Worm (Caenorhabditis elegans) whole organism, mixed stage, embryonic: ENCODE measurements around the gene tat-1.
A peak's percentile ranks its signal among the peaks of the same experiment; 100 is the strongest.

Source experiments
- cnd-1 ChIP-seq: fragments of 200-800 bp; sonication (Bioruptor generic); optimal IDR thresholded peaks from 2 replicates; lab custom pipeline; 2018; ENCODE audit warnings: mild to moderate bottlenecking, missing genetic modification characterization, missing compliant biosample characterization
- lin-13 ChIP-seq: fragments of 150-350 bp; optimal IDR thresholded peaks from 2 replicates; lab custom pipeline; 2014; ENCODE audit warnings: missing biosample characterization, missing genetic modification characterization
- lsy-2 ChIP-seq: fragments of 150-350 bp; optimal IDR thresholded peaks from 2 replicates; lab custom pipeline; 2014; ENCODE audit warnings: missing biosample characterization, missing genetic modification characterization
- mab-5 ChIP-seq: fragments of 150-350 bp; optimal IDR thresholded peaks from 2 replicates; lab custom pipeline; 2014; ENCODE audit warnings: missing biosample characterization, missing genetic modification characterization
- mep-1 ChIP-seq: fragments of 150-350 bp; optimal IDR thresholded peaks from 2 replicates; lab custom pipeline; 2017; ENCODE audit warnings: missing biosample characterization, missing genetic modification reagents, missing genetic modification characterization, inconsistent platforms
- nhr-12 ChIP-seq: fragments of 150-350 bp; optimal IDR thresholded peaks from 2 replicates; lab custom pipeline; 2014; ENCODE audit warnings: missing biosample characterization, missing genetic modification characterization
- snpc-4 ChIP-seq: fragments of 150-350 bp; optimal IDR thresholded peaks from 2 replicates; lab custom pipeline; 2014; ENCODE audit warnings: missing biosample characterization, missing genetic modification characterization
- unc-39 ChIP-seq: fragments of 150-350 bp; optimal IDR thresholded peaks from 2 replicates; lab custom pipeline; 2014; ENCODE audit warnings: missing biosample characterization, missing genetic modification characterization
- unc-62 ChIP-seq: fragments of 150-350 bp; optimal IDR thresholded peaks from 2 replicates; lab custom pipeline; 2014; ENCODE audit warnings: missing biosample characterization, missing genetic modification reagents, missing genetic modification characterization
- ztf-11 ChIP-seq: fragments of 150-350 bp; optimal IDR thresholded peaks from 2 replicates; lab custom pipeline; 2014; ENCODE audit warnings: missing biosample characterization, missing genetic modification characterization

DNA sequence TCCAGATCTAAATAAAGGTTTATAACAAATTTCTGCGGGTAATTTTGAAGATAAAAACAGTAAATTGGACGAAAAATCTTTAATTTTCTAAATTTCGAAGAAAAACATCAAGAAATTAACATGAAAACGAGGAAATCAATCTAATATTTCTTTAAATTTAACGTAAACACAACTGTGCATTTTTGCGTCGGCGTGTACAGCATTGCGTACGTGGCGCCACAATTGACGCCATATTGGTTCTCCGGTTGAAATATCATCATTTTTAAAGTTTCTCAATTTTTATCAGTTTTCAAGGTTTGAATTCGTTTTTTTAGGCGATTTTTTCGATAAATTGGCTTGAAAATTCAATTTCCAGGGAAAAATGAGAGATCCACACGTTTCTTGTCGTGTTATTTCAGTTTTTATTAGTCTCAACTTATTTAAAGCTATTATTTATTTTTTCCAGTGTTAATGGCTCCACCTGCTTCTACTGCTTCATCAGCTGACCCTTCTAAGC is 51.5 kb downstream of the tat-1 start, which contains the start of gene rpt-6:
- no peak for TF ChIP-seq unc-62 (GFP tag; lab: Kevin White, UChicago)
- peak; percentile 26 for TF ChIP-seq mep-1 (tag; lab: Kevin White, UChicago)
- peak; percentile 44 for TF ChIP-seq lsy-2 (tag; lab: Kevin White, UChicago)
- no peak for TF ChIP-seq ztf-11 (tag; lab: Kevin White, UChicago)
- TF ChIP-seq nhr-12 (tag; lab: Kevin White, UChicago), result no peak
- TF ChIP-seq lin-13 (tag; lab: Kevin White, UChicago), result peak; percentile 60
- TF ChIP-seq snpc-4 (tag; lab: Kevin White, UChicago), result no peak
- no peak for TF ChIP-seq unc-39 (tag; lab: Kevin White, UChicago)
- no peak for TF ChIP-seq cnd-1
- TF ChIP-seq mab-5 (tag; lab: Kevin White, UChicago), result no peak
